Fruit fly (Drosophila melanogaster): ENCODE results near the gene CG9737.

The CG9737 gene

DNA sequence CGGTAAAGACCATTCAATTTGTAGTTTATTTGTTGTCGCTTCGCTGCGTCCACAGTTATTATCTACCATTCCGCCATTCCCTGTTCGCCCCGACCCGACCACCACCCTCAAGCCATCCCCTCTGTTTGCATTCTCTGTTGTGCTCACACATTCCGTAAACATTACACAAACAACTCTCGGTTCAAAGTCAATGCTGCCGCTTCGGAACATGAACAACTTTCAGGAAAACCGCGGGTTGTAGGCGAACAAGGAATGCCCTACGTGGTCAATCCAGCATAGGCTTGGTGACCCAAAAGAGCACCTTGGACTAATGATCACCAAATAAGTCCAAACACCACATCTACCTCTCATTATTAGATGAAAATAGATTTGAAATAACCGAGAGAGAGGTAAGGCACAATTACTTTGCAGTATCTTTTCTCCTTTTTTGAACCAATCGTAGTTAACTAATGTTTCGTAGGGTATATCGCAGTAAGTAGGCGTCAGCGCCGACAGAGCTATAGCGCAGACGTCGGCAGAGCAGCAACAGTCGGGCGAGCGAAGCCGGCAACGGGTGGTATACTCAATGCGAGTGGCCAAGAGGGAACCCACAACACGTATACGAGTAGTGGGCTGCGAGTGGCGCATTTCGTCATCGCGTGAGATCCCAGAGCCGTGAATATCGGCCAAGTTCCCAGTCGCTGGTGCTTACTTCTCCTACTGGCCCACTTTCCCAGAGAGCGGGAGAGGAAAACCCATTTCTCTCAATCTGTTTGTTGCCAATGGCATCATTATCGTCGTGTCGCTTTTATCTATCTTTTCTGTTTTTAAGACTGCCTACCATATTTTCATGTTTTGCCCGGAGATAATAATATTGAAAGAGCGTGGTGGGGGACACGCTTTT, 39.8 kb downstream of the CG9737 start (continued):
- TF ChIP-seq fd59A (GFP tag; optimal IDR thresholded peaks at IDR 0.05): peak; percentile 42
- peak; percentile 61 for TF ChIP-seq esn (GFP tag; optimal IDR thresholded peaks at IDR 0.05)
- peak; percentile 64; the same call in 1 of the 2 replicates for TF ChIP-seq CG15336 (GFP tag; IDR thresholded peaks at IDR 0.05)
- TF ChIP-seq CG11762 (GFP tag; optimal IDR thresholded peaks at IDR 0.05; ENCODE audit: insufficient read depth): peak; percentile 72
- peak; percentile 40 for TF ChIP-seq Sox14 (GFP tag; optimal IDR thresholded peaks at IDR 0.05)
- TF ChIP-seq Hr4 (GFP tag; optimal IDR thresholded peaks at IDR 0.05): peak; percentile 78
- TF ChIP-seq Eip75B (GFP tag; optimal IDR thresholded peaks at IDR 0.05): peak; percentile 79
- peak; percentile 40 for TF ChIP-seq Hr39 (GFP tag; optimal IDR thresholded peaks at IDR 0.05)
- peak; percentile 59 for TF ChIP-seq dac (GFP tag; optimal IDR thresholded peaks at IDR 0.05)
- peak; percentile 65 for TF ChIP-seq Sox15 (GFP tag; optimal IDR thresholded peaks at IDR 0.05)
- peak; percentile 84 for TF ChIP-seq CG6163 (GFP tag; IDR thresholded peaks at IDR 0.05)
- peak; percentile 67 for TF ChIP-seq CG8319 (GFP tag; optimal IDR thresholded peaks at IDR 0.05)
- no peak for TF ChIP-seq CG6854 (GFP tag; optimal IDR thresholded peaks at IDR 0.05)
- peak; percentile 69 for TF ChIP-seq CG11902 (GFP tag; optimal IDR thresholded peaks at IDR 0.05)
- peak; percentile 99 for TF ChIP-seq fkh (GFP tag; optimal IDR thresholded peaks at IDR 0.05)
- TF ChIP-seq CG1621 (tag; optimal IDR thresholded peaks at IDR 0.05): peak; percentile 46
- TF ChIP-seq pdm3 (GFP tag; optimal IDR thresholded peaks at IDR 0.05): peak; percentile 69
- TF ChIP-seq CG31627 (GFP tag; optimal IDR thresholded peaks at IDR 0.05): peak; percentile 39
- peak; percentile 94 for TF ChIP-seq Eip78C (GFP tag)

DNA sequence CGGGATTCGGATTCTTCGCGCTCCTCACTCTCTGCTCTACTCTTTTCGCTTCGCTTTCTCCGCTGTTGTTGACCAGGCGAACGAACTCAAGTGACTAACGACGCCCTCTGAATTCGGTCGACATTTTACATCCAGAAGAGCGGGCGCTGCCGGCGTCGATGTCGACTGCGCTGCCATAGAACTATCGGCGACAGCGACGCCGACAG, 40.3 kb downstream of the CG9737 start, which contains the start of gene CG9743:
Gene CG9743, minus strand, starts transcription at position 101 of the 206 bp plus-strand sequence.
- TF ChIP-seq CG11294 (GFP tag; IDR thresholded peaks at IDR 0.05): no peak

DNA sequence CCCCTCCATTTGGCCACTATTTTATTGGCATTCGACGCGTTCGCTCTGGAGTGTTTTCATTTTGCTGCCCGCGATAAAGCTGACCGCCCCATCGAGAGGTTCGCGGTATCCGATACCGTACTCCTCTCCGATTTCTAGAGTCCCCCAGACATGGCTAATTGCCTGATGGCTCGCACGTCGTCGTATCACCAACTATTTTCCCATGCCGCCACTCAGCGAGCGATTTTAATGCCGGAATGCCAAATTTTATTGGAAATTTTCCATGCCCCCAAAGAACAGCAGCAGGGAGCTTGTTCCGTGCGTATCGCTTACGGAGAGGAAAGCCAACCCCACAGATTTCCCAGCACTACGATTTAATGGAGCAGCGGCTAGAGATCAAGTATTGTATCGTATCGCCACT, 42.0 kb downstream of the CG9737 start:
- TF ChIP-seq CG16779 (tag; optimal IDR thresholded peaks at IDR 0.05): no peak
- TF ChIP-seq OdsH (GFP tag; optimal IDR thresholded peaks at IDR 0.05): no peak
- no peak for TF ChIP-seq CG8319 (GFP tag; optimal IDR thresholded peaks at IDR 0.05)
- TF ChIP-seq Blimp-1 (GFP tag; optimal IDR thresholded peaks at IDR 0.05): no peak
- TF ChIP-seq Eip78C (GFP tag): no peak
- no peak for TF ChIP-seq eg (GFP tag; IDR thresholded peaks at IDR 0.05)
- no peak for TF ChIP-seq dsx (GFP tag; optimal IDR thresholded peaks at IDR 0.05; ENCODE audit: poor library complexity, severe bottlenecking)
- no peak for TF ChIP-seq Eip93F (GFP tag; optimal IDR thresholded peaks at IDR 0.05)
- no peak for TF ChIP-seq Hr39 (GFP tag; optimal IDR thresholded peaks at IDR 0.05)
- TF ChIP-seq acj6 (GFP tag; optimal IDR thresholded peaks at IDR 0.05): no peak
- TF ChIP-seq CG3032 (tag; optimal IDR thresholded peaks at IDR 0.05): no peak
- no peak for TF ChIP-seq Ets21C (GFP tag; optimal IDR thresholded peaks at IDR 0.05)
- no peak for TF ChIP-seq Sox15 (GFP tag; optimal IDR thresholded peaks at IDR 0.05)
- TF ChIP-seq CG6163 (GFP tag; IDR thresholded peaks at IDR 0.05): no peak
- TF ChIP-seq esn (GFP tag; optimal IDR thresholded peaks at IDR 0.05): no peak
- no peak for TF ChIP-seq fd85E (GFP tag; optimal IDR thresholded peaks at IDR 0.05)
- no peak for TF ChIP-seq CG6808 (GFP tag; optimal IDR thresholded peaks at IDR 0.05)
- no peak for TF ChIP-seq vri (GFP tag; optimal IDR thresholded peaks at IDR 0.05)
- TF ChIP-seq Ets96B (tag; optimal IDR thresholded peaks at IDR 0.05): no peak
- no peak for TF ChIP-seq spab (GFP tag; optimal IDR thresholded peaks at IDR 0.05)

DNA sequence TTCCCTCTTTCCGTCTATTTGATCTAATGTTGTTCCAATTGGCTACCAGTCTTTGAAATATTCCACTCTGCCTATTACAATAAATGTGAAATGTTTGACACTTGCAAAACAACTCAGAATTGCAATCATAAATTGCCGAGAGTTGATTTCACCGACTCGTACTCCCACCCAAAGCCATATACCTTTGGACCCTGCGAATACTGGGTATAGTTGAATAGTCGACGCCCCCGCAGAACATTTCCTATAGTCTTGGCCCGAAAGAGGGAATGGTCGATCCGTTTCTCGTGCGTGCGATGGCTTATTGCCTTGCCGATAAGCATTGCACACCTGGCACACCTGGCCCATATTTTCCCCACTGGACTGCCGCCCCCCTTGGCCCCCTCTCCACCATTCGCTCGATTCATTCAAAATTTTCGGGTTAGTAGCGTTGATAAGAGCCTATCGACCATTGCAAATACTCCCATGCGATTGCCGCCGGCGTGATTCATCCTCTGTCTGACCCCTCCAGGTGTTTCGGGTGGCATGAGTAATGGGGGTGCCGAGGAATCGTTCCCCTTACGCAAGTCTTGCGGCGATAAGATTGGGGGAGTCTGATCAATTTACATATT, 42.9 kb downstream of the CG9737 start:
- TF ChIP-seq Met (GFP tag; optimal IDR thresholded peaks at IDR 0.05) (no peak), Smox (GFP tag; optimal IDR thresholded peaks at IDR 0.05) (no peak), vri (GFP tag; optimal IDR thresholded peaks at IDR 0.05) (peak; percentile 91), CG3032 (tag; optimal IDR thresholded peaks at IDR 0.05) (no peak), pdm3 (GFP tag; optimal IDR thresholded peaks at IDR 0.05) (no peak), ss (GFP tag; optimal IDR thresholded peaks at IDR 0.05) (no peak), Eip78C (GFP tag) (peak; percentile 5), dsx (GFP tag; optimal IDR thresholded peaks at IDR 0.05; ENCODE audit: poor library complexity, severe bottlenecking) (no peak), CG6808 (GFP tag; optimal IDR thresholded peaks at IDR 0.05) (no peak), net (GFP tag; optimal IDR thresholded peaks at IDR 0.05) (no peak), fd85E (GFP tag; optimal IDR thresholded peaks at IDR 0.05) (no peak), CG1621 (tag; optimal IDR thresholded peaks at IDR 0.05) (no peak), CG31627 (GFP tag; optimal IDR thresholded peaks at IDR 0.05) (no peak), CG9139 (GFP tag; optimal IDR thresholded peaks at IDR 0.05) (no peak), CG6854 (GFP tag; optimal IDR thresholded peaks at IDR 0.05) (no peak), CG10631 (GFP tag; optimal IDR thresholded peaks at IDR 0.05) (no peak), fkh (GFP tag; optimal IDR thresholded peaks at IDR 0.05) (peak; percentile 5)

Data from whole organism, prepupa.